Fruit fly (Drosophila melanogaster): ENCODE results near the gene Ror.

The Ror gene

dm6 chr2L:10268688-10269087 lies 17.0 kb downstream of the Ror start, which contains the start of gene CG4957:
Gene CG4957 (plus strand): TSS chr2L:10268872.
- no peak for TF ChIP-seq gl (tag; optimal IDR thresholded peaks at IDR 0.05)

dm6 chr2L:10269854-10270253 lies 18.2 kb downstream of the Ror start, which contains the start of gene Mulk:
Gene Mulk (plus strand): TSS chr2L:10270051.
- TF ChIP-seq rn (GFP tag; IDR thresholded peaks at IDR 0.05), result no peak
- no peak for TF ChIP-seq gl (tag; optimal IDR thresholded peaks at IDR 0.05)
- TF ChIP-seq EcR (GFP tag; optimal IDR thresholded peaks at IDR 0.05), result no peak
- TF ChIP-seq fd96Ca (GFP tag; IDR thresholded peaks at IDR 0.05), result no peak
- TF ChIP-seq Pif1A (GFP tag; optimal IDR thresholded peaks at IDR 0.05), result no peak
- TF ChIP-seq CG34367 (tag; optimal IDR thresholded peaks at IDR 0.05), result no peak
- TF ChIP-seq D1 (tag; optimal IDR thresholded peaks at IDR 0.05), result no peak
- no peak for TF ChIP-seq CG13204 (GFP tag; optimal IDR thresholded peaks at IDR 0.05)
- TF ChIP-seq Pif1B (GFP tag; optimal IDR thresholded peaks at IDR 0.05), result no peak
- no peak for TF ChIP-seq CG10348 (GFP tag; IDR thresholded peaks at IDR 0.05)

- TF ChIP-seq CG32121 (GFP tag; IDR thresholded peaks at IDR 0.05), result no peak
- TF ChIP-seq CG10348 (GFP tag; IDR thresholded peaks at IDR 0.05), result no peak
- TF ChIP-seq Snoo (tag; optimal IDR thresholded peaks at IDR 0.05), result no peak
- no peak for TF ChIP-seq CG8159 (tag; optimal IDR thresholded peaks at IDR 0.05)
- no peak for TF ChIP-seq CG15710 (tag; optimal IDR thresholded peaks at IDR 0.05)
- TF ChIP-seq CG14655 (GFP tag; optimal IDR thresholded peaks at IDR 0.05), result no peak
- TF ChIP-seq CG4496 (GFP tag; IDR thresholded peaks at IDR 0.05), result no peak
- no peak for TF ChIP-seq CG8301 (tag; optimal IDR thresholded peaks at IDR 0.05)
- no peak for TF ChIP-seq gl (tag; optimal IDR thresholded peaks at IDR 0.05)
- TF ChIP-seq Ets98B (GFP tag; IDR thresholded peaks at IDR 0.05), result no peak
- TF ChIP-seq CG17806 (tag; optimal IDR thresholded peaks at IDR 0.05), result no peak
- TF ChIP-seq EcR (GFP tag; optimal IDR thresholded peaks at IDR 0.05), result no peak
- TF ChIP-seq rn (GFP tag; IDR thresholded peaks at IDR 0.05), result no peak
- no peak for TF ChIP-seq CG13204 (GFP tag; optimal IDR thresholded peaks at IDR 0.05)
- no peak for TF ChIP-seq Pif1A (GFP tag; optimal IDR thresholded peaks at IDR 0.05)
- no peak for TF ChIP-seq CG12605 (GFP tag; IDR thresholded peaks at IDR 0.05)
These were observed 20.6 kb downstream of the Ror start, which contains the start of gene trk for dm6 chr2L:10272224-10272623. Gene trk (minus strand): TSS chr2L:10272324.

dm6 chr2L:10276436-10276835 lies 24.8 kb downstream of the Ror start:
- TF ChIP-seq rn (GFP tag; IDR thresholded peaks at IDR 0.05), result no peak
- TF ChIP-seq CG8159 (tag; optimal IDR thresholded peaks at IDR 0.05), result no peak
- peak; percentile 64 for TF ChIP-seq CG32121 (GFP tag; IDR thresholded peaks at IDR 0.05)
- peak; percentile 64 for TF ChIP-seq CG12605 (GFP tag; IDR thresholded peaks at IDR 0.05)
- peak; percentile 45 for TF ChIP-seq Snoo (tag; optimal IDR thresholded peaks at IDR 0.05)
- TF ChIP-seq Pif1B (GFP tag; optimal IDR thresholded peaks at IDR 0.05), result no peak
- no peak for TF ChIP-seq CG9948 (tag; optimal IDR thresholded peaks at IDR 0.05)
- no peak for TF ChIP-seq D1 (tag; optimal IDR thresholded peaks at IDR 0.05)
- no peak for TF ChIP-seq CG8301 (tag; optimal IDR thresholded peaks at IDR 0.05)
- TF ChIP-seq CG14655 (GFP tag; optimal IDR thresholded peaks at IDR 0.05), result no peak
- TF ChIP-seq CG13204 (GFP tag; optimal IDR thresholded peaks at IDR 0.05), result no peak
- TF ChIP-seq gl (tag; optimal IDR thresholded peaks at IDR 0.05), result no peak
- no peak for TF ChIP-seq EcR (GFP tag; optimal IDR thresholded peaks at IDR 0.05)
- no peak for TF ChIP-seq CG34367 (tag; optimal IDR thresholded peaks at IDR 0.05)
- no peak; the same call in 1 of the 2 replicates for TF ChIP-seq Ets98B (GFP tag; IDR thresholded peaks at IDR 0.05)
- TF ChIP-seq fd96Ca (GFP tag; IDR thresholded peaks at IDR 0.05), result no peak
- TF ChIP-seq CG10348 (GFP tag; IDR thresholded peaks at IDR 0.05), result no peak
- TF ChIP-seq CG15710 (tag; optimal IDR thresholded peaks at IDR 0.05), result peak; percentile 37
- TF ChIP-seq CG4496 (GFP tag; IDR thresholded peaks at IDR 0.05), result peak; percentile 67; the same call in 2 of the 3 replicates
- no peak for TF ChIP-seq Pif1A (GFP tag; optimal IDR thresholded peaks at IDR 0.05)
- peak; percentile 75 for TF ChIP-seq CG17806 (tag; optimal IDR thresholded peaks at IDR 0.05)

dm6 chr2L:10276846-10277245 lies 25.2 kb downstream of the Ror start:
- TF ChIP-seq CG12605 (GFP tag; IDR thresholded peaks at IDR 0.05), result peak; percentile 19; the same call in 1 of the 2 replicates
- TF ChIP-seq D1 (tag; optimal IDR thresholded peaks at IDR 0.05), result no peak
- no peak for TF ChIP-seq CG8159 (tag; optimal IDR thresholded peaks at IDR 0.05)
- TF ChIP-seq Ets98B (GFP tag; IDR thresholded peaks at IDR 0.05), result no peak; the same call in 1 of the 2 replicates
- no peak for TF ChIP-seq CG8301 (tag; optimal IDR thresholded peaks at IDR 0.05)
- peak; percentile 74 for TF ChIP-seq Pif1A (GFP tag; optimal IDR thresholded peaks at IDR 0.05)
- no peak for TF ChIP-seq CG9948 (tag; optimal IDR thresholded peaks at IDR 0.05)
- TF ChIP-seq CG4496 (GFP tag; IDR thresholded peaks at IDR 0.05), result peak; percentile 74
- TF ChIP-seq Snoo (tag; optimal IDR thresholded peaks at IDR 0.05), result no peak
- peak; percentile 47; the same call in 1 of the 2 replicates for TF ChIP-seq rn (GFP tag; IDR thresholded peaks at IDR 0.05)
- TF ChIP-seq Pif1B (GFP tag; optimal IDR thresholded peaks at IDR 0.05), result peak; percentile 46
- TF ChIP-seq CG13204 (GFP tag; optimal IDR thresholded peaks at IDR 0.05), result no peak
- TF ChIP-seq CG34367 (tag; optimal IDR thresholded peaks at IDR 0.05), result no peak
- TF ChIP-seq CG32121 (GFP tag; IDR thresholded peaks at IDR 0.05), result peak; percentile 27
- TF ChIP-seq CG14655 (GFP tag; optimal IDR thresholded peaks at IDR 0.05), result no peak
- no peak for TF ChIP-seq fd96Ca (GFP tag; IDR thresholded peaks at IDR 0.05)
- peak; percentile 32 for TF ChIP-seq CG17806 (tag; optimal IDR thresholded peaks at IDR 0.05)
- TF ChIP-seq EcR (GFP tag; optimal IDR thresholded peaks at IDR 0.05), result no peak
- peak; percentile 5 for TF ChIP-seq gl (tag; optimal IDR thresholded peaks at IDR 0.05)
- TF ChIP-seq CG15710 (tag; optimal IDR thresholded peaks at IDR 0.05), result no peak
- no peak for TF ChIP-seq CG10348 (GFP tag; IDR thresholded peaks at IDR 0.05)

- TF ChIP-seq CG12605 (GFP tag; IDR thresholded peaks at IDR 0.05), result no peak
- no peak for TF ChIP-seq CG34367 (tag; optimal IDR thresholded peaks at IDR 0.05)
- no peak for TF ChIP-seq EcR (GFP tag; optimal IDR thresholded peaks at IDR 0.05)
- no peak for TF ChIP-seq CG4496 (GFP tag; IDR thresholded peaks at IDR 0.05)
- TF ChIP-seq CG15710 (tag; optimal IDR thresholded peaks at IDR 0.05), result no peak
- no peak for TF ChIP-seq CG8301 (tag; optimal IDR thresholded peaks at IDR 0.05)
- no peak for TF ChIP-seq D1 (tag; optimal IDR thresholded peaks at IDR 0.05)
- TF ChIP-seq CG9948 (tag; optimal IDR thresholded peaks at IDR 0.05), result no peak
- no peak for TF ChIP-seq rn (GFP tag; IDR thresholded peaks at IDR 0.05)
- TF ChIP-seq CG8159 (tag; optimal IDR thresholded peaks at IDR 0.05), result no peak
- TF ChIP-seq Snoo (tag; optimal IDR thresholded peaks at IDR 0.05), result no peak
- TF ChIP-seq gl (tag; optimal IDR thresholded peaks at IDR 0.05), result no peak
These were observed 25.7 kb downstream of the Ror start for dm6 chr2L:10277362-10277761.

All from whole organism, pupa.